Worm (Caenorhabditis elegans) whole organism, late embryonic: ENCODE measurements around the gene C23F12.4.
A peak's percentile ranks its signal among the peaks of the same experiment; 100 is the strongest.

Experiments used
- F13H6.1 ChIP-seq: sonication (generic microtip); optimal IDR thresholded peaks from 2 replicates; lab custom pipeline; 2016; ENCODE audit warnings: missing genetic modification characterization, missing compliant biosample characterization
- ama-1 ChIP-seq: fragments of 150-350 bp; optimal IDR thresholded peaks from 2 replicates; lab custom pipeline; 2014
- ceh-14 ChIP-seq: sonication (generic microtip); optimal IDR thresholded peaks from 2 replicates; lab custom pipeline; 2016; ENCODE audit warnings: missing genotype, missing genetic modification characterization, missing compliant biosample characterization
- ceh-22 ChIP-seq: sonication (generic microtip); optimal IDR thresholded peaks from 2 replicates; lab custom pipeline; 2017; ENCODE audit warnings: missing biosample characterization, missing genetic modification characterization
- ceh-31 ChIP-seq: sonication (generic microtip); optimal IDR thresholded peaks from 2 replicates; lab custom pipeline; 2016; ENCODE audit warnings: missing genetic modification characterization, missing compliant biosample characterization
- ceh-34 ChIP-seq: sonication (generic microtip); optimal IDR thresholded peaks from 2 replicates; lab custom pipeline; 2016; ENCODE audit warnings: mild to moderate bottlenecking, missing genetic modification characterization, missing compliant biosample characterization
- ceh-45 ChIP-seq: fragments of 200-800 bp; sonication (Bioruptor generic); IDR thresholded peaks from 2 replicates; pipeline ENCODE4 v1.3.6; 2022; ENCODE audit warnings: missing genetic modification reagents, missing genetic modification characterization, missing compliant biosample characterization
- elt-2 ChIP-seq: sonication (generic microtip); optimal IDR thresholded peaks from 2 replicates; lab custom pipeline; 2016; ENCODE audit warnings: missing genetic modification reagents, missing genetic modification characterization, missing compliant biosample characterization
- elt-4 ChIP-seq: sonication (generic microtip); optimal IDR thresholded peaks from 2 replicates; lab custom pipeline; 2016; ENCODE audit warnings: missing genetic modification characterization, missing compliant biosample characterization
- hlh-6 ChIP-seq: sonication (generic microtip); optimal IDR thresholded peaks from 2 replicates; lab custom pipeline; 2016; ENCODE audit warnings: missing genotype, missing genetic modification characterization, missing compliant biosample characterization
- lim-6 ChIP-seq: sonication (generic microtip); optimal IDR thresholded peaks from 2 replicates; lab custom pipeline; 2016; ENCODE audit warnings: missing genetic modification characterization, missing compliant biosample characterization
- odd-2 ChIP-seq: sonication (generic microtip); optimal IDR thresholded peaks from 2 replicates; lab custom pipeline; 2017; ENCODE audit warnings: antibody characterized with exemption, mild to moderate bottlenecking, missing genetic modification characterization, missing compliant biosample characterization
- pha-2 ChIP-seq: sonication (generic microtip); optimal IDR thresholded peaks from 2 replicates; lab custom pipeline; 2017; ENCODE audit warnings: mild to moderate bottlenecking, missing genetic modification characterization, missing compliant biosample characterization
- pha-4 ChIP-seq: fragments of 150-350 bp; optimal IDR thresholded peaks from 2 replicates; lab custom pipeline; 2018; ENCODE audit warnings: missing biosample characterization, missing genetic modification reagents, missing genetic modification characterization
- pqm-1 ChIP-seq: sonication (generic microtip); optimal IDR thresholded peaks from 2 replicates; lab custom pipeline; 2016; ENCODE audit warnings: missing genetic modification characterization, missing compliant biosample characterization
- pros-1 ChIP-seq: fragments of 150-350 bp; optimal IDR thresholded peaks from 2 replicates; lab custom pipeline; 2014; ENCODE audit warnings: missing biosample characterization, missing genetic modification reagents, missing genetic modification characterization
- sox-4 ChIP-seq: sonication (generic microtip); optimal IDR thresholded peaks from 2 replicates; lab custom pipeline; 2017; ENCODE audit warnings: mild to moderate bottlenecking, missing genetic modification characterization, inconsistent platforms, missing compliant biosample characterization
- syd-9 ChIP-seq: sonication (generic microtip); optimal IDR thresholded peaks from 2 replicates; lab custom pipeline; 2016; ENCODE audit warnings: mild to moderate bottlenecking, missing genetic modification characterization, moderate library complexity, missing compliant biosample characterization
- ttx-3 ChIP-seq: sonication (generic microtip); optimal IDR thresholded peaks from 2 replicates; lab custom pipeline; 2016; ENCODE audit warnings: missing genetic modification reagents, missing genetic modification characterization, missing compliant biosample characterization
- unc-55 ChIP-seq: sonication (generic microtip); optimal IDR thresholded peaks from 2 replicates; lab custom pipeline; 2017; ENCODE audit warnings: missing biosample characterization, missing genetic modification reagents, missing genetic modification characterization

The C23F12.4 gene

DNA sequence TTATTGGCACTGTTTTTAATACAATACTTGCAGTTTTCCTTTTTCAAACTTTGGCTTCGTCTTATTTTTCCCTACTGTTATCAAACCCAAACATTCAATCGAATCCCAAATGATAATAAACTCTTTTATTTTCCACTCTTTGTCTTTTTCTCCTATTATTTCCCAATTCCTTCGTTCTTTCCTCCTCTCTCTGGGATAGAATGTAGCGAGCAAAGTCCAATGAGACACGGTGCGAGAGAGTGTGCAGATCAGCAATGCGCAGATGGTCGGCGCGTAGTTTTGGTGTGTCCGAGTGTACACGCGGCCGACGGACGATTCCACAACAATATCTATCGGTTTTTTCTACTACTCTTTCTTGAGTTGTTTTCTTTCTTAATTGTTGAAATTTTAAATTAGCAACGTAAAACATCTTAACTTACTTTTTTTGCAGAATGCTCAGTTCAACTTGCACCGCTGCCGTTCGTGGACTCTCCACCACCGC is 43.9 kb downstream of the C23F12.4 start, which contains the start of gene B0272.3:
Gene B0272.3, plus strand, starts transcription at position 431 of the 481 bp plus-strand sequence.
- TF ChIP-seq elt-2: peak; percentile 37
- no peak for TF ChIP-seq pqm-1 (tag; lab: Kevin White, UChicago)

DNA sequence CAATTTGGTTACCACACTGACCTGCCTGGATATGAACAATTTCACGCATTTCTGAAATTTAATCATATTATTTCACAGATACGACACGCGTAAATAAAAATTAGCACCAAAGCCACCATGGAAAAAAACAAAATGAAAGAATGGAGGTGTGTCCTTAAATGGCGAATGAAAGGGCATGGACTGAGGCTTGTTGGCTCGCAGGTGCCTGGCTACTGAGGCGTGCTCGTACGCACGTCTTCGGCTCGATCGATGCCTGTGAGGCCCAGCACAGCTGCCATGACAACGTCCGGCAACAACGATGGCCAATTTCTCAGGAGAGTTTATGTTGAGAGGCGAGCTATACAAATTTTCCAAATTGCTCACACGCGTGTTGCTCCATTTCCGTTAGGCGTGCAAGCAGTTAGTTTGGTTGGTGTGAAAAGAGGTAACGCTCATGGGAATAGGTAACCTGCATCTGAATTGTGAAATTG is 49.7 kb downstream of the C23F12.4 start, which contains the start of gene tbb-4:
Gene tbb-4, minus strand, starts transcription at position 51 of the 470 bp plus-strand sequence.
- TF ChIP-seq pha-2 (no peak), lim-6 (tag; lab: Kevin White, UChicago) (no peak), syd-9 (no peak), sox-4 (tag; lab: Kevin White, UChicago) (no peak), pros-1 (tag; lab: Kevin White, UChicago) (no peak), ama-1 (lab: Kevin White, UChicago) (no peak), pha-4 (tag; lab: Kevin White, UChicago) (no peak), elt-4 (tag; lab: Kevin White, UChicago) (no peak), ceh-14 (tag; lab: Kevin White, UChicago) (no peak), ceh-31 (tag; lab: Kevin White, UChicago) (no peak), ceh-34 (no peak), pqm-1 (tag; lab: Kevin White, UChicago) (no peak), ceh-45 (GFP tag; lab: Robert Waterston, UW) (no peak), elt-2 (no peak), unc-55 (no peak), ceh-22 (tag; lab: Kevin White, UChicago) (no peak), hlh-6 (tag; lab: Kevin White, UChicago) (no peak), F13H6.1 (tag; lab: Kevin White, UChicago) (no peak), odd-2 (tag; lab: Kevin White, UChicago) (no peak), ttx-3 (tag; lab: Kevin White, UChicago) (no peak)
